Fruit fly (Drosophila melanogaster): Measurements from ENCODE around the gene CG9609.

The CG9609 gene

dm6 chrX:16787416-16787900 is 650 bp upstream of the CG9609 start (continued):
- TF ChIP-seq Dll (GFP tag; IDR thresholded peaks at IDR 0.05; ENCODE audit: partially characterized antibody) (peak; percentile 67; the same call in 2 of the 4 replicates), emc (GFP tag; optimal IDR thresholded peaks at IDR 0.05) (no peak), E2f2 (GFP tag; IDR thresholded peaks at IDR 0.05) (peak; percentile 86), sob (GFP tag; IDR thresholded peaks at IDR 0.05) (0 out of 2 replicates have a peak, but pooled peaks have one; percentile 26), CG4424 (GFP tag; optimal IDR thresholded peaks at IDR 0.05) (no peak), CG15601 (tag; optimal IDR thresholded peaks at IDR 0.05) (peak; percentile 1), CG15269 (tag; optimal IDR thresholded peaks at IDR 0.05) (no peak), H2.0 (GFP tag; IDR thresholded peaks at IDR 0.05) (no peak), CG4730 (GFP tag; IDR thresholded peaks at IDR 0.05) (no peak), fd3F (GFP tag; optimal IDR thresholded peaks at IDR 0.05) (no peak), CG14710 (tag; optimal IDR thresholded peaks at IDR 0.05) (peak; percentile 25), Xrp1 (GFP tag; IDR thresholded peaks at IDR 0.05) (0 out of 2 replicates have a peak, but pooled peaks have one; percentile 40), NfI (GFP tag; optimal IDR thresholded peaks at IDR 0.05) (no peak), zf30C (GFP tag; optimal IDR thresholded peaks at IDR 0.05) (no peak), H15 (GFP tag; IDR thresholded peaks at IDR 0.05) (no peak), phol (tag; optimal IDR thresholded peaks at IDR 0.05) (peak; percentile 1), ssp (GFP tag; IDR thresholded peaks at IDR 0.05) (no peak), dysf (GFP tag; IDR thresholded peaks at IDR 0.05) (no peak), CG10267 (tag; optimal IDR thresholded peaks at IDR 0.05) (peak; percentile 64), br (optimal IDR thresholded peaks at IDR 0.05) (no peak), CG11504 (tag; optimal IDR thresholded peaks at IDR 0.05) (no peak), CG16813 (GFP tag; IDR thresholded peaks at IDR 0.05; ENCODE audit: partially characterized antibody) (peak; percentile 63), scrt (GFP tag; optimal IDR thresholded peaks at IDR 0.05) (no peak), HLH4C (GFP tag; IDR thresholded peaks at IDR 0.05; ENCODE audit: partially characterized antibody) (0 out of 3 replicates have a peak, but pooled peaks have one; percentile 51), mld (GFP tag; IDR thresholded peaks at IDR 0.05; ENCODE audit: partially characterized antibody) (no peak), hbn (GFP tag; IDR thresholded peaks at IDR 0.05; ENCODE audit: partially characterized antibody) (peak; percentile 29; the same call in 1 of the 2 replicates), Elba2 (GFP tag; optimal IDR thresholded peaks at IDR 0.05) (no peak), BEAF-32 (GFP tag; optimal IDR thresholded peaks at IDR 0.05) (peak; percentile 76), CG1602 (GFP tag; optimal IDR thresholded peaks at IDR 0.05) (no peak), Med (GFP tag) (no peak), Hr39 (optimal IDR thresholded peaks at IDR 0.05) (no peak), Max (GFP tag; optimal IDR thresholded peaks at IDR 0.05) (no peak), sqz (GFP tag; optimal IDR thresholded peaks at IDR 0.05) (peak; percentile 72), C15 (GFP tag; IDR thresholded peaks at IDR 0.05) (no peak), Sin3A (optimal IDR thresholded peaks at IDR 0.05) (peak; percentile 55), Hr3 (GFP tag; optimal IDR thresholded peaks at IDR 0.05) (no peak), gro (GFP tag; optimal IDR thresholded peaks at IDR 0.05) (no peak), CG8388 (GFP tag; optimal IDR thresholded peaks at IDR 0.05) (no peak), unc-4 (GFP tag; IDR thresholded peaks at IDR 0.05; ENCODE audit: partially characterized antibody) (peak; percentile 51; the same call in 1 of the 2 replicates), Gug (GFP tag; IDR thresholded peaks at IDR 0.05) (0 out of 4 replicates have a peak, but pooled peaks have one; percentile 29), YL-1 (GFP tag; optimal IDR thresholded peaks at IDR 0.05) (peak; percentile 5), CG2120 (GFP tag; optimal IDR thresholded peaks at IDR 0.05) (no peak), CG2129 (GFP tag; IDR thresholded peaks at IDR 0.05; ENCODE audit: partially characterized antibody) (peak; percentile 44; the same call in 1 of the 2 replicates), gfzf (GFP tag; optimal IDR thresholded peaks at IDR 0.05) (peak; percentile 55), row (GFP tag; IDR thresholded peaks at IDR 0.05) (peak; percentile 36; the same call in 2 of the 3 replicates), tgo (GFP tag; IDR thresholded peaks at IDR 0.05) (no peak), salm (tag; optimal IDR thresholded peaks at IDR 0.05) (no peak), Sry-δ (GFP tag; optimal IDR thresholded peaks at IDR 0.05) (peak; percentile 72), Doc3 (GFP tag; IDR thresholded peaks at IDR 0.05; ENCODE audit: partially characterized antibody) (no peak; the same call in 2 of the 3 replicates), Atf-2 (GFP tag; optimal IDR thresholded peaks at IDR 0.05) (no peak)
